Worm (Caenorhabditis elegans) whole organism, L3 larva: ENCODE data around the gene M03C11.6.

ENCODE experiments used
- R02D3.7 ChIP-seq: fragments of 150-350 bp; optimal IDR thresholded peaks from 2 replicates; lab custom pipeline; 2014; ENCODE audit warnings: missing biosample characterization, missing genetic modification characterization
- ZK546.5 ChIP-seq: sonication (generic microtip); optimal IDR thresholded peaks from 2 replicates; lab custom pipeline; 2017; ENCODE audit warnings: missing biosample characterization, missing genetic modification characterization
- ama-1 ChIP-seq: fragments of 150-350 bp; optimal IDR thresholded peaks from 2 replicates; lab custom pipeline; 2018
- ceh-16 ChIP-seq: sonication (generic microtip); optimal IDR thresholded peaks from 2 replicates; lab custom pipeline; 2017; ENCODE audit warnings: missing biosample characterization, missing genetic modification characterization
- ceh-82 ChIP-seq: fragments of 150-350 bp; optimal IDR thresholded peaks from 2 replicates; lab custom pipeline; 2014; ENCODE audit warnings: missing biosample characterization, missing genetic modification characterization
- ceh-9 ChIP-seq: sonication (generic microtip); optimal IDR thresholded peaks from 2 replicates; lab custom pipeline; 2018; ENCODE audit warnings: missing biosample characterization, missing genetic modification characterization
- egl-27 ChIP-seq: sonication (generic microtip); optimal IDR thresholded peaks from 4 replicates; lab custom pipeline; 2017; ENCODE audit warnings: missing biosample characterization, missing genetic modification reagents, missing genetic modification characterization
- egl-5 ChIP-seq: fragments of 150-350 bp; optimal IDR thresholded peaks from 2 replicates; lab custom pipeline; 2017; ENCODE audit warnings: missing biosample characterization, missing genetic modification reagents, missing genetic modification characterization, inconsistent platforms
- elt-1 ChIP-seq: fragments of 150-350 bp; optimal IDR thresholded peaks from 2 replicates; lab custom pipeline; 2014; ENCODE audit warnings: missing biosample characterization, missing genetic modification characterization
- elt-2 ChIP-seq: sonication (generic microtip); optimal IDR thresholded peaks from 2 replicates; lab custom pipeline; 2016; ENCODE audit warnings: missing genetic modification reagents, mild to moderate bottlenecking, missing genetic modification characterization, missing compliant biosample characterization
- elt-3 ChIP-seq, 3 experiments: fragments of 150-350 bp in 1 of 3; sonication (generic microtip) in 2 of 3; optimal IDR thresholded peaks; 2 replicates in 2 of 3; 4 replicates in 1 of 3; lab custom pipeline; 2014 to 2017; ENCODE audit warnings: missing biosample characterization in 3 of 3, missing genetic modification characterization in 3 of 3
- eor-1 ChIP-seq, 2 experiments: fragments of 150-350 bp; optimal IDR thresholded peaks; 2 replicates each; lab custom pipeline; 2014 to 2018; ENCODE audit warnings: missing biosample characterization in 2 of 2, missing genetic modification characterization in 2 of 2
- fkh-10 ChIP-seq: sonication (generic microtip); optimal IDR thresholded peaks from 2 replicates; lab custom pipeline; 2017; ENCODE audit warnings: missing biosample characterization, missing genetic modification reagents, missing genetic modification characterization
- fkh-2 ChIP-seq: fragments of 150-350 bp; optimal IDR thresholded peaks from 2 replicates; lab custom pipeline; 2014; ENCODE audit warnings: missing biosample characterization, missing genetic modification reagents, missing genetic modification characterization
- hmg-11 ChIP-seq: sonication (generic microtip); optimal IDR thresholded peaks from 2 replicates; lab custom pipeline; 2016; ENCODE audit warnings: missing genetic modification characterization, missing compliant biosample characterization
- jun-1 ChIP-seq: fragments of 150-350 bp; optimal IDR thresholded peaks from 2 replicates; lab custom pipeline; 2014; ENCODE audit warnings: missing biosample characterization, missing genetic modification reagents, missing genetic modification characterization
- lin-15B ChIP-seq: fragments of 150-350 bp; optimal IDR thresholded peaks from 2 replicates; lab custom pipeline; 2014; ENCODE audit warnings: missing biosample characterization, missing genetic modification characterization
- lin-39 ChIP-seq: fragments of 150-350 bp; optimal IDR thresholded peaks from 2 replicates; lab custom pipeline; 2018; ENCODE audit warnings: missing biosample characterization, missing genetic modification reagents, missing genetic modification characterization
- lsy-12 ChIP-seq: sonication (generic microtip); optimal IDR thresholded peaks from 2 replicates; lab custom pipeline; 2016; ENCODE audit warnings: mild to moderate bottlenecking, missing genetic modification characterization, missing compliant biosample characterization
- mdl-1 ChIP-seq: fragments of 150-350 bp; optimal IDR thresholded peaks from 2 replicates; lab custom pipeline; 2014; ENCODE audit warnings: missing biosample characterization, missing genetic modification characterization
- mml-1 ChIP-seq: fragments of 150-350 bp; sonication (generic microtip); optimal IDR thresholded peaks from 3 replicates; lab custom pipeline; 2014; ENCODE audit warnings: missing biosample characterization, missing genetic modification characterization
- nfya-1 ChIP-seq: sonication (generic microtip); optimal IDR thresholded peaks from 2 replicates; lab custom pipeline; 2017; ENCODE audit warnings: missing genetic modification characterization, mild to moderate bottlenecking, missing compliant biosample characterization, antibody characterized with exemption, moderate library complexity; ENCODE audit not compliant: insufficient read depth
- nhr-11 ChIP-seq: fragments of 150-350 bp; optimal IDR thresholded peaks from 2 replicates; lab custom pipeline; 2014; ENCODE audit warnings: missing biosample characterization, missing genetic modification characterization
- nhr-12 ChIP-seq: fragments of 150-350 bp; optimal IDR thresholded peaks from 2 replicates; lab custom pipeline; 2014; ENCODE audit warnings: missing biosample characterization, missing genetic modification characterization
- nhr-23 ChIP-seq: fragments of 150-350 bp; optimal IDR thresholded peaks from 2 replicates; lab custom pipeline; 2014; ENCODE audit warnings: missing biosample characterization, missing genetic modification reagents, missing genetic modification characterization
- nhr-237 ChIP-seq: fragments of 150-350 bp; optimal IDR thresholded peaks from 2 replicates; lab custom pipeline; 2014; ENCODE audit warnings: missing biosample characterization, missing genetic modification characterization
- nhr-25 ChIP-seq: sonication (generic microtip); optimal IDR thresholded peaks from 2 replicates; lab custom pipeline; 2017; ENCODE audit warnings: missing biosample characterization, missing genetic modification characterization
- nhr-28 ChIP-seq: fragments of 150-350 bp; optimal IDR thresholded peaks from 2 replicates; lab custom pipeline; 2014; ENCODE audit warnings: missing biosample characterization, missing genetic modification characterization
- nhr-43 ChIP-seq: sonication (generic microtip); optimal IDR thresholded peaks from 2 replicates; lab custom pipeline; 2016; ENCODE audit warnings: mild to moderate bottlenecking, missing genetic modification characterization, missing compliant biosample characterization; ENCODE audit not compliant: poor library complexity, severe bottlenecking
- nhr-67 ChIP-seq: fragments of 150-350 bp; optimal IDR thresholded peaks from 2 replicates; lab custom pipeline; 2014; ENCODE audit warnings: missing biosample characterization, missing genetic modification characterization
- nhr-77 ChIP-seq: fragments of 150-350 bp; optimal IDR thresholded peaks from 2 replicates; lab custom pipeline; 2014; ENCODE audit warnings: missing biosample characterization, missing genetic modification characterization
- pha-4 ChIP-seq: fragments of 150-350 bp; optimal IDR thresholded peaks from 2 replicates; lab custom pipeline; 2014; ENCODE audit warnings: missing biosample characterization, missing genetic modification reagents, missing genetic modification characterization
- skn-1 ChIP-seq: fragments of 150-350 bp; optimal IDR thresholded peaks from 2 replicates; lab custom pipeline; 2014; ENCODE audit warnings: missing biosample characterization, missing genetic modification characterization
- tbx-2 ChIP-seq: sonication (generic microtip); optimal IDR thresholded peaks from 2 replicates; lab custom pipeline; 2016; ENCODE audit warnings: mild to moderate bottlenecking, missing genetic modification characterization, missing compliant biosample characterization
- unc-39 ChIP-seq: sonication (generic microtip); optimal IDR thresholded peaks from 4 replicates; lab custom pipeline; 2017; ENCODE audit warnings: missing biosample characterization, missing genetic modification characterization
- unc-62 ChIP-seq: fragments of 150-350 bp; sonication (generic microtip); optimal IDR thresholded peaks from 4 replicates; lab custom pipeline; 2014; ENCODE audit warnings: missing biosample characterization, missing genetic modification reagents, missing genetic modification characterization
- zag-1 ChIP-seq: fragments of 150-350 bp; optimal IDR thresholded peaks from 2 replicates; lab custom pipeline; 2014; ENCODE audit warnings: missing biosample characterization, missing genetic modification characterization
- ztf-11 ChIP-seq: fragments of 150-350 bp; optimal IDR thresholded peaks from 2 replicates; lab custom pipeline; 2014; ENCODE audit warnings: missing biosample characterization, missing genetic modification characterization
- ztf-4 ChIP-seq: fragments of 150-350 bp; optimal IDR thresholded peaks from 2 replicates; lab custom pipeline; 2014; ENCODE audit warnings: missing biosample characterization, missing genetic modification characterization

Gene M03C11.6

ce11 chrIII:10423906-10424305, at the start of gene M03C11.6:
Gene M03C11.6 (minus strand): TSS chrIII:10424006.
- no peak for TF ChIP-seq nhr-67 (tag; lab: Kevin White, UChicago)
- no peak for TF ChIP-seq ztf-4 (tag; lab: Kevin White, UChicago)
- no peak for TF ChIP-seq nhr-43 (tag; lab: Kevin White, UChicago)
- no peak for TF ChIP-seq nhr-77 (tag; lab: Kevin White, UChicago)
- no peak for TF ChIP-seq skn-1 (tag; lab: Kevin White, UChicago)
- no peak for TF ChIP-seq lsy-12 (tag; lab: Kevin White, UChicago)
- no peak for TF ChIP-seq unc-39 (tag; lab: Kevin White, UChicago)
- no peak for TF ChIP-seq nhr-28 (tag; lab: Kevin White, UChicago)
- TF ChIP-seq nhr-25: no peak
- TF ChIP-seq ztf-11: no peak
- TF ChIP-seq nhr-23 (tag; lab: Kevin White, UChicago): no peak
- TF ChIP-seq zag-1 (tag; lab: Kevin White, UChicago): no peak
- TF ChIP-seq elt-2 (tag; lab: Kevin White, UChicago): no peak
- TF ChIP-seq ceh-82 (tag; lab: Kevin White, UChicago): no peak
- TF ChIP-seq lin-39: no peak
- no peak for TF ChIP-seq nhr-237 (tag; lab: Kevin White, UChicago)
- no peak for TF ChIP-seq egl-27
- TF ChIP-seq jun-1 (tag; lab: Kevin White, UChicago): no peak

ce11 chrIII:10470927-10471326, 47.1 kb upstream of the M03C11.6 start, which contains the start of gene cul-1:
Gene cul-1 (plus strand): TSS chrIII:10471237.
- no peak for TF ChIP-seq ZK546.5 (tag; lab: Kevin White, UChicago)
- peak; percentile 25 for TF ChIP-seq nfya-1 (tag; lab: Kevin White, UChicago)
- TF ChIP-seq lin-15B (tag; lab: Kevin White, UChicago): peak; percentile 23
- no peak for TF ChIP-seq zag-1 (tag; lab: Kevin White, UChicago)
- TF ChIP-seq egl-5 (tag; lab: Kevin White, UChicago): peak; percentile 80
- TF ChIP-seq skn-1 (tag; lab: Kevin White, UChicago): peak; percentile 94
- peak; percentile 1 for TF ChIP-seq pha-4

ce11 chrIII:10469574-10470055, 45.8 kb upstream of the M03C11.6 start, which contains the start of gene D2045.5:
Gene D2045.5 (minus strand): TSS chrIII:10469624.
- TF ChIP-seq R02D3.7 (tag; lab: Kevin White, UChicago) (no peak), fkh-2 (no peak), unc-62 (GFP tag; lab: Kevin White, UChicago) (no peak), lin-39 (no peak), elt-2 (tag; lab: Kevin White, UChicago) (no peak), eor-1 (tag; optimal IDR thresholded peaks at IDR 0.05; lab: Kevin White, UChicago) (no peak), nhr-11 (tag; lab: Kevin White, UChicago) (no peak), ceh-16 (tag; lab: Kevin White, UChicago) (no peak), mml-1 (tag; lab: Kevin White, UChicago) (no peak), ztf-4 (tag; lab: Kevin White, UChicago) (no peak), zag-1 (tag; lab: Kevin White, UChicago) (no peak), fkh-10 (GFP tag; lab: Kevin White, UChicago) (no peak), ceh-9 (tag; lab: Kevin White, UChicago) (no peak), elt-3 (tag; optimal IDR thresholded peaks at IDR 0.05; lab: Kevin White, UChicago) (no peak), nhr-12 (tag; lab: Kevin White, UChicago) (no peak), nhr-28 (tag; lab: Kevin White, UChicago) (no peak), nhr-77 (tag; lab: Kevin White, UChicago) (no peak), ztf-11 (no peak), hmg-11 (tag; lab: Kevin White, UChicago) (no peak), tbx-2 (tag; lab: Kevin White, UChicago) (no peak)
- TF ChIP-seq, all 47 proteins: peak for 0

ce11 chrIII:10464455-10464854, 40.6 kb upstream of the M03C11.6 start:
- TF ChIP-seq fkh-10 (GFP tag; lab: Kevin White, UChicago) (no peak), unc-39 (tag; lab: Kevin White, UChicago) (no peak), nhr-237 (tag; lab: Kevin White, UChicago) (no peak), nhr-67 (tag; lab: Kevin White, UChicago) (no peak), jun-1 (tag; lab: Kevin White, UChicago) (no peak), elt-1 (tag; lab: Kevin White, UChicago) (no peak), ztf-4 (tag; lab: Kevin White, UChicago) (no peak), ceh-16 (tag; lab: Kevin White, UChicago) (no peak), eor-1 (tag; optimal IDR thresholded peaks at IDR 0.05; lab: Kevin White, UChicago) (no peak), pha-4 (no peak), nhr-23 (tag; lab: Kevin White, UChicago) (no peak), ztf-11 (no peak), nhr-25 (no peak), mml-1 (tag; lab: Kevin White, UChicago) (no peak), ama-1 (lab: Kevin White, UChicago) (no peak), mdl-1 (tag; lab: Kevin White, UChicago) (no peak), nhr-43 (tag; lab: Kevin White, UChicago) (no peak)
